Worm (Caenorhabditis elegans) whole organism, early embryonic: ENCODE measurements around the gene ckb-2.

ENCODE experiments used
- B0310.2 ChIP-seq: sonication (generic microtip); optimal IDR thresholded peaks from 2 replicates; lab custom pipeline; 2016; ENCODE audit warnings: mild to moderate bottlenecking, missing genetic modification characterization, missing compliant biosample characterization
- F13C5.2 ChIP-seq: sonication (generic microtip); optimal IDR thresholded peaks from 2 replicates; lab custom pipeline; 2017; ENCODE audit warnings: mild to moderate bottlenecking, missing genetic modification characterization, inconsistent platforms, missing compliant biosample characterization
- ama-1 ChIP-seq: fragments of 150-350 bp; optimal IDR thresholded peaks from 2 replicates; lab custom pipeline; 2014
- ceh-36 ChIP-seq: sonication (generic microtip); optimal IDR thresholded peaks from 2 replicates; lab custom pipeline; 2016; ENCODE audit warnings: missing genetic modification characterization, inconsistent platforms, missing compliant biosample characterization
- ets-7 ChIP-seq: sonication (generic microtip); optimal IDR thresholded peaks from 2 replicates; lab custom pipeline; 2016; ENCODE audit warnings: missing genotype, missing genetic modification characterization, missing compliant biosample characterization
- flt-1 ChIP-seq: fragments of 200-800 bp; sonication (Bioruptor generic); IDR thresholded peaks from 2 replicates; pipeline ENCODE4 v1.3.6; 2022; ENCODE audit warnings: missing genetic modification characterization, missing compliant biosample characterization
- hmg-4 ChIP-seq: fragments of 200-800 bp; sonication (Bioruptor generic); optimal IDR thresholded peaks from 2 replicates; lab custom pipeline; 2018; ENCODE audit warnings: mild to moderate bottlenecking, missing genetic modification characterization, missing compliant biosample characterization
- tbx-11 ChIP-seq: fragments of 200-800 bp; sonication (Bioruptor generic); IDR thresholded peaks from 2 replicates; pipeline ENCODE4 v1.3.6; 2022; ENCODE audit warnings: missing genetic modification characterization, missing compliant biosample characterization
- tbx-37 ChIP-seq: fragments of 200-800 bp; sonication (Bioruptor generic); conservative IDR thresholded peaks from 2 replicates; pipeline ENCODE4 v1.3.6; 2022; ENCODE audit warnings: missing genetic modification reagents, missing genetic modification characterization, missing compliant biosample characterization

ce11 chrIII:4330984-4331383, 36.8 kb upstream of the ckb-2 start, which contains the start of gene gly-6:
- TF ChIP-seq ama-1 (lab: Kevin White, UChicago), result no peak
- no peak for TF ChIP-seq tbx-11 (GFP tag; lab: Robert Waterston, UW)
- TF ChIP-seq ets-7 (tag; lab: Kevin White, UChicago), result no peak
- no peak for TF ChIP-seq B0310.2 (tag; lab: Kevin White, UChicago)
- no peak for TF ChIP-seq ceh-36 (tag; lab: Kevin White, UChicago)
- TF ChIP-seq tbx-37 (GFP tag; lab: Robert Waterston, UW), result no peak
- TF ChIP-seq F13C5.2 (tag; lab: Kevin White, UChicago), result no peak
- no peak for TF ChIP-seq flt-1 (GFP tag; lab: Robert Waterston, UW)
- TF ChIP-seq hmg-4 (GFP tag; lab: Kevin White, UChicago), result no peak
